Worm (Caenorhabditis elegans) whole organism, L4 larva: ENCODE results near the gene F59C12.4.

Experiments used
- F37D6.2 ChIP-seq: sonication (generic microtip); optimal IDR thresholded peaks from 2 replicates; lab custom pipeline; 2016; ENCODE audit warnings: mild to moderate bottlenecking, missing genetic modification characterization, missing compliant biosample characterization
- F44E2.7 ChIP-seq: fragments of 200-800 bp; sonication (Bioruptor generic); IDR thresholded peaks from 2 replicates; pipeline ENCODE4 v2.1.2; 2022; ENCODE audit warnings: missing genetic modification characterization, missing compliant biosample characterization
- F49E8.2 ChIP-seq: sonication (generic microtip); optimal IDR thresholded peaks from 2 replicates; lab custom pipeline; 2016; ENCODE audit warnings: missing compliant biosample characterization, mild to moderate bottlenecking, missing genetic modification characterization, borderline replicate concordance
- R02D3.7 ChIP-seq: fragments of 150-350 bp; sonication (generic microtip); optimal IDR thresholded peaks from 3 replicates; lab custom pipeline; 2014; ENCODE audit warnings: missing biosample characterization, missing genetic modification characterization
- Y48G9A.11 ChIP-seq: fragments of 200-800 bp; sonication (Bioruptor generic); IDR thresholded peaks from 2 replicates; pipeline ENCODE4 v1.3.6; 2022; ENCODE audit warnings: missing genetic modification reagents, missing genetic modification characterization, missing compliant biosample characterization
- Y75B8A.6 ChIP-seq: fragments of 200-800 bp; sonication (Bioruptor generic); IDR thresholded peaks from 2 replicates; pipeline ENCODE4 v1.3.6; 2022; ENCODE audit warnings: missing genetic modification reagents, missing genetic modification characterization, missing compliant biosample characterization
- aha-1 ChIP-seq: fragments of 150-350 bp; peaks from one replicate; lab custom pipeline; 2014; ENCODE audit warnings: missing biosample characterization, missing genetic modification characterization
- arid-1 ChIP-seq: fragments of 200-800 bp; sonication (Bioruptor generic); conservative IDR thresholded peaks from 2 replicates; pipeline ENCODE4 v1.3.6; 2022; ENCODE audit warnings: missing genetic modification reagents, missing genetic modification characterization, missing compliant biosample characterization
- ceh-28 ChIP-seq: fragments of 150-350 bp; optimal IDR thresholded peaks from 2 replicates; lab custom pipeline; 2014; ENCODE audit warnings: missing biosample characterization, missing genetic modification reagents, missing genetic modification characterization
- ceh-32 ChIP-seq: sonication (generic microtip); optimal IDR thresholded peaks from 2 replicates; lab custom pipeline; 2016; ENCODE audit warnings: mild to moderate bottlenecking, missing genetic modification characterization, missing compliant biosample characterization; ENCODE audit not compliant: poor library complexity
- ceh-82 ChIP-seq: sonication (generic microtip); optimal IDR thresholded peaks from 2 replicates; lab custom pipeline; 2017; ENCODE audit warnings: missing biosample characterization, missing genetic modification characterization
- daf-16 ChIP-seq, 3 experiments: sonication (generic microtip); optimal IDR thresholded peaks; 2 replicates each; lab custom pipeline; 2016 to 2017; ENCODE audit warnings: missing genetic modification characterization in 3 of 3, missing genetic modification reagents in 3 of 3, mild to moderate bottlenecking in 2 of 3, missing compliant biosample characterization in 2 of 3, missing biosample characterization in 1 of 3, moderate library complexity in 1 of 3
- dmd-6 ChIP-seq: fragments of 200-800 bp; sonication (Bioruptor generic); IDR thresholded peaks from 2 replicates; pipeline ENCODE4 v1.3.6; 2022; ENCODE audit warnings: missing genetic modification reagents, missing genetic modification characterization, missing compliant biosample characterization
- dmd-9 ChIP-seq: fragments of 200-800 bp; sonication (Bioruptor generic); IDR thresholded peaks from 2 replicates; pipeline ENCODE4 v1.3.6; 2022; ENCODE audit warnings: missing genetic modification reagents, missing genetic modification characterization, missing compliant biosample characterization
- dve-1 ChIP-seq: sonication (generic microtip); optimal IDR thresholded peaks from 2 replicates; lab custom pipeline; 2017; ENCODE audit warnings: antibody characterized with exemption, mild to moderate bottlenecking, missing genetic modification characterization, missing compliant biosample characterization; ENCODE audit not compliant: insufficient read depth
- egl-27 ChIP-seq: sonication (generic microtip); optimal IDR thresholded peaks from 3 replicates; lab custom pipeline; 2017; ENCODE audit warnings: missing biosample characterization, missing genetic modification reagents, missing genetic modification characterization
- egl-43 ChIP-seq: fragments of 200-800 bp; sonication (Bioruptor generic); IDR thresholded peaks from 2 replicates; pipeline ENCODE4 v1.3.6; 2022; ENCODE audit warnings: missing genetic modification reagents, missing genetic modification characterization, missing compliant biosample characterization
- fos-1 ChIP-seq: fragments of 150-350 bp; optimal IDR thresholded peaks from 2 replicates; lab custom pipeline; 2014; ENCODE audit warnings: missing biosample characterization, missing genetic modification characterization
- hlh-30 ChIP-seq: sonication (generic microtip); optimal IDR thresholded peaks from 2 replicates; lab custom pipeline; 2017; ENCODE audit warnings: antibody characterized with exemption, mild to moderate bottlenecking, missing genetic modification characterization, missing compliant biosample characterization; ENCODE audit not compliant: insufficient read depth
- hmg-1.1 ChIP-seq: fragments of 200-800 bp; sonication (Bioruptor generic); IDR thresholded peaks from 2 replicates; pipeline ENCODE4 v1.3.6; 2022; ENCODE audit warnings: missing genetic modification reagents, missing genetic modification characterization, missing compliant biosample characterization
- lin-13 ChIP-seq: fragments of 150-350 bp; optimal IDR thresholded peaks from 2 replicates; lab custom pipeline; 2014; ENCODE audit warnings: missing biosample characterization, missing genetic modification reagents, missing genetic modification characterization
- lin-15B ChIP-seq: fragments of 150-350 bp; sonication (generic microtip); optimal IDR thresholded peaks from 3 replicates; lab custom pipeline; 2014; ENCODE audit warnings: missing biosample characterization, missing genetic modification characterization
- lir-3 ChIP-seq: sonication (generic microtip); optimal IDR thresholded peaks from 2 replicates; lab custom pipeline; 2016; ENCODE audit warnings: mild to moderate bottlenecking, missing genetic modification characterization, missing compliant biosample characterization
- madf-5 ChIP-seq, 2 experiments: fragments of 200-800 bp; sonication (Bioruptor generic); IDR thresholded peaks; 2 replicates each; pipeline ENCODE4 v1.3.6; 2022; ENCODE audit warnings: missing compliant biosample characterization in 2 of 2, missing genetic modification characterization in 2 of 2
- mxl-3 ChIP-seq: fragments of 200-800 bp; sonication (Bioruptor generic); optimal IDR thresholded peaks from 2 replicates; lab custom pipeline; 2018; ENCODE audit warnings: mild to moderate bottlenecking, missing genetic modification characterization, missing compliant biosample characterization
- nhr-11 ChIP-seq: fragments of 150-350 bp; optimal IDR thresholded peaks from 2 replicates; lab custom pipeline; 2014; ENCODE audit warnings: missing biosample characterization, missing genetic modification characterization
- nhr-237 ChIP-seq: sonication (generic microtip); optimal IDR thresholded peaks from 2 replicates; lab custom pipeline; 2017; ENCODE audit warnings: missing biosample characterization, missing genetic modification characterization
- nhr-25 ChIP-seq: sonication (generic microtip); optimal IDR thresholded peaks from 2 replicates; lab custom pipeline; 2017; ENCODE audit warnings: missing genetic modification characterization, mild to moderate bottlenecking, missing compliant biosample characterization, antibody characterized with exemption, moderate library complexity, borderline replicate concordance; ENCODE audit not compliant: insufficient read depth
- nhr-28 ChIP-seq: fragments of 150-350 bp; optimal IDR thresholded peaks from 2 replicates; lab custom pipeline; 2014; ENCODE audit warnings: missing biosample characterization, missing genetic modification characterization
- nhr-41 ChIP-seq: fragments of 200-800 bp; sonication (Bioruptor generic); IDR thresholded peaks from 2 replicates; pipeline ENCODE4 v1.3.6; 2022; ENCODE audit warnings: missing genetic modification reagents, missing genetic modification characterization, missing compliant biosample characterization
- nhr-42 ChIP-seq: fragments of 200-800 bp; sonication (Bioruptor generic); IDR thresholded peaks from 2 replicates; pipeline ENCODE4 v1.3.6; 2022; ENCODE audit warnings: missing genetic modification characterization, missing compliant biosample characterization
- nhr-76 ChIP-seq: fragments of 150-350 bp; optimal IDR thresholded peaks from 2 replicates; lab custom pipeline; 2014; ENCODE audit warnings: missing biosample characterization, missing genetic modification characterization
- pha-4 ChIP-seq, 2 experiments: fragments of 150-350 bp in 1 of 2; fragments of 200-800 bp in 1 of 2; sonication (Bioruptor generic) in 1 of 2; IDR thresholded peaks in 1 of 2; optimal IDR thresholded peaks in 1 of 2; 2 replicates each; pipeline versions ENCODE4 v1.3.6 to Lab custom; 2014 to 2022; ENCODE audit warnings: missing genetic modification characterization in 2 of 2, missing genetic modification reagents in 2 of 2, missing biosample characterization in 1 of 2, missing compliant biosample characterization in 1 of 2
- php-3 ChIP-seq: fragments of 200-800 bp; sonication (Bioruptor generic); IDR thresholded peaks from 2 replicates; pipeline ENCODE4 v1.3.6; 2022; ENCODE audit warnings: missing genetic modification reagents, missing genetic modification characterization, missing compliant biosample characterization
- pqm-1 ChIP-seq: sonication (generic microtip); optimal IDR thresholded peaks from 2 replicates; lab custom pipeline; 2017; ENCODE audit warnings: missing biosample characterization, missing genetic modification characterization
- set-16 ChIP-seq: fragments of 200-800 bp; sonication (Bioruptor generic); IDR thresholded peaks from 2 replicates; pipeline ENCODE4 v1.3.6; 2022; ENCODE audit warnings: missing genetic modification reagents, missing genetic modification characterization, missing compliant biosample characterization
- skn-1 ChIP-seq: fragments of 150-350 bp; optimal IDR thresholded peaks from 2 replicates; lab custom pipeline; 2014; ENCODE audit warnings: missing biosample characterization, missing genetic modification characterization
- snpc-4 ChIP-seq: fragments of 150-350 bp; optimal IDR thresholded peaks from 2 replicates; lab custom pipeline; 2014; ENCODE audit warnings: missing biosample characterization, missing genetic modification characterization
- spr-1 ChIP-seq: sonication (generic microtip); optimal IDR thresholded peaks from 2 replicates; lab custom pipeline; 2016; ENCODE audit warnings: mild to moderate bottlenecking, missing genetic modification characterization, missing compliant biosample characterization
- unc-130 ChIP-seq: sonication (generic microtip); optimal IDR thresholded peaks from 2 replicates; lab custom pipeline; 2016; ENCODE audit warnings: missing genetic modification reagents, missing genetic modification characterization, missing compliant biosample characterization
- zag-1 ChIP-seq: fragments of 150-350 bp; optimal IDR thresholded peaks from 2 replicates; lab custom pipeline; 2014; ENCODE audit warnings: missing biosample characterization, missing genetic modification characterization
- zfp-2 ChIP-seq: sonication (generic microtip); optimal IDR thresholded peaks from 2 replicates; lab custom pipeline; 2016; ENCODE audit warnings: mild to moderate bottlenecking, missing genetic modification characterization, missing compliant biosample characterization
- zip-11 ChIP-seq: fragments of 200-800 bp; sonication (Bioruptor generic); IDR thresholded peaks from 2 replicates; pipeline ENCODE4 v1.3.6; 2022; ENCODE audit warnings: missing genetic modification characterization, missing compliant biosample characterization
- zip-2 ChIP-seq: fragments of 150-350 bp; optimal IDR thresholded peaks from 2 replicates; lab custom pipeline; 2014; ENCODE audit warnings: missing biosample characterization, missing genetic modification characterization
- ztf-11 ChIP-seq: fragments of 150-350 bp; optimal IDR thresholded peaks from 2 replicates; lab custom pipeline; 2014; ENCODE audit warnings: missing biosample characterization, missing genetic modification characterization
- ztf-7 ChIP-seq: fragments of 150-350 bp; optimal IDR thresholded peaks from 2 replicates; lab custom pipeline; 2014; ENCODE audit warnings: missing biosample characterization, missing genetic modification characterization

The F59C12.4 gene

DNA sequence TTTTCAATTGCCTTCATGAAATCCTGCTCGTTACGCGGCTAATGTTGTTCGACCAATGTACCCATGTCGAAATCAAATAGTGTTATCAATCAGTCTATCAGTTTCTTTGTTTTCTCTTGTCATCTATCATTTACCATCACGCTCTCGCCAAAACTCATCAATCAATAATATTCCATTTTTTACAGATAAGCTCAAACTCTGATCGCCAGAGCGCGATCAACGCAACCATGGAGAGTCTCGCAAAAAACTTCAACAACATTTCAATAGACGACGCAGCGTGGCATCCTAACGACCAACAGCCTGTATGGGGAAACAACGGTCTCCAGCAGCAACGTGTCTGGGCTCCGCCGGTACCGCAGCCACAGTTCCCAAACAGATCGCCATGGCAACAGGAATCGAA, 10.8 kb upstream of the F59C12.4 start, which contains the start of gene ain-1:
ain-1 (plus strand) TSS at position 186 of the 400 bp plus-strand sequence.
- TF ChIP-seq nhr-41 (GFP tag; lab: Robert Waterston, UW) (no peak), nhr-237 (tag; lab: Kevin White, UChicago) (no peak), F44E2.7 (GFP tag; lab: Robert Waterston, UW) (no peak), skn-1 (tag; lab: Kevin White, UChicago) (no peak), nhr-28 (tag; lab: Kevin White, UChicago) (peak; percentile 17), php-3 (GFP tag; lab: Robert Waterston, UW) (peak; percentile 51; the same call in 1 of the 2 replicates), ceh-28 (tag; lab: Kevin White, UChicago) (no peak), daf-16 (GFP tag; optimal IDR thresholded peaks at IDR 0.05; lab: Kevin White, UChicago) (no peak), daf-16 (tag; optimal IDR thresholded peaks at IDR 0.05; lab: Kevin White, UChicago) (peak; percentile 27), dmd-9 (GFP tag; lab: Robert Waterston, UW) (0 out of 2 replicates have a peak, but pooled peaks have one; percentile 30), dve-1 (peak; percentile 21), dmd-6 (GFP tag; lab: Robert Waterston, UW) (peak; percentile 24; the same call in 1 of the 2 replicates)

DNA sequence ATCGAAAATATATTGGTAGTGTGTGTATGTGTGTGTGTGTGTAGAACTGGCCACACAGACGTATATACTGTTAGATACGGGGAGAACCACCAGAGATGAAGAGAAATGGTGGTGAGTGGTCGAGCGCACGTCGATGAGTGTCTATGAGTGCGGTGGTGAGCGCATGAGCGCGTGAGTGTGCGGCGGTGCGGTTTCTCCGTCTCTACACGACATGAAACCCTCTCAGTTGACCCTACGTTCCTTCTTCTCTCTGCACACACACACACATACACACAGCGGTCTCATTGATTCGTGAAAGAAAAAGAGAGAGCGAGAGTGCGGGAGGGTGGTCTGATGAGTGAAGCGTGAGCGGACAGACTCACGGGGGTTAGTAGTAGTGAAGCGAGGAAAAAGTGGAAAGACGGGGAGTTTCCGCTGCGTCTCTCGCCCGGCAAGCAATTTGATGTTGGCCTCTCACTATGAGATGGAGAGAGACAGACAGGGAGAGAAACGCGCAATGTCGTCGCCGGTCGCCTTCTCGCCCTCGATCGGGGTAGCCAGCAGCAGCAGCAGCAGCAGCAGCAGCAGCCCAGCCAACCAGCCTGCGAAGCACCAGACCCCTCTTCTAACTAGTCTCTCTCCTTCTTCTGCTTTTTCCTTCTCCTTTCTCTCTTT, 10.0 kb upstream of the F59C12.4 start:
- TF ChIP-seq Y75B8A.6 (GFP tag; lab: Robert Waterston, UW), result 0 out of 2 replicates have a peak, but pooled peaks have one; percentile 19
- TF ChIP-seq spr-1 (tag; lab: Kevin White, UChicago), result peak; percentile 94
- TF ChIP-seq aha-1 (tag; lab: Kevin White, UChicago), result peak; percentile 100
- TF ChIP-seq nhr-42 (GFP tag; lab: Robert Waterston, UW), result peak; percentile 79
- peak; percentile 31 for TF ChIP-seq ztf-11 (tag; lab: Kevin White, UChicago)
- peak; percentile 92 for TF ChIP-seq mxl-3 (GFP tag; lab: Kevin White, UChicago)
- no peak for TF ChIP-seq F44E2.7 (GFP tag; lab: Robert Waterston, UW)
- TF ChIP-seq F49E8.2 (tag; lab: Kevin White, UChicago), result no peak
- peak; percentile 82 for TF ChIP-seq egl-27
- TF ChIP-seq zip-2 (tag; lab: Kevin White, UChicago), result peak; percentile 46
- peak; percentile 98 for TF ChIP-seq hlh-30 (tag; lab: Kevin White, UChicago)
- peak; percentile 85 for TF ChIP-seq ceh-28 (tag; lab: Kevin White, UChicago)
- TF ChIP-seq zip-11 (GFP tag; lab: Robert Waterston, UW), result 0 out of 2 replicates have a peak, but pooled peaks have one; percentile 58
- TF ChIP-seq ceh-82 (tag; lab: Kevin White, UChicago), result no peak
- TF ChIP-seq hmg-1.1 (GFP tag; lab: Robert Waterston, UW), result peak; percentile 95
- TF ChIP-seq madf-5 (GFP tag; IDR thresholded peaks at IDR 0.05; lab: Robert Waterston, UW), result 0 out of 4 replicates have a peak, but pooled peaks of 1 of the 2 experiments have one; percentile 29
- peak; percentile 95 for TF ChIP-seq nhr-11 (tag; lab: Kevin White, UChicago)
- peak; percentile 81 for TF ChIP-seq arid-1 (GFP tag; lab: Robert Waterston, UW)
- peak; percentile 74 for TF ChIP-seq dmd-9 (GFP tag; lab: Robert Waterston, UW)
- TF ChIP-seq nhr-41 (GFP tag; lab: Robert Waterston, UW), result peak; percentile 66; the same call in 1 of the 2 replicates
- peak; percentile 36 for TF ChIP-seq pqm-1 (tag; lab: Kevin White, UChicago)
- TF ChIP-seq ceh-32 (tag; lab: Kevin White, UChicago), result peak; percentile 67
- peak; percentile 67 for TF ChIP-seq nhr-76 (tag; lab: Kevin White, UChicago)
- TF ChIP-seq lin-15B (tag; lab: Kevin White, UChicago), result no peak
- peak; percentile 58 for TF ChIP-seq zfp-2 (tag; lab: Kevin White, UChicago)
- no peak for TF ChIP-seq unc-130 (GFP tag; lab: Kevin White, UChicago)
- TF ChIP-seq lir-3 (tag; lab: Kevin White, UChicago), result peak; percentile 51
- TF ChIP-seq R02D3.7 (tag; lab: Kevin White, UChicago), result no peak
- no peak for TF ChIP-seq fos-1 (tag; lab: Kevin White, UChicago)
- TF ChIP-seq ztf-7 (tag; lab: Kevin White, UChicago), result peak; percentile 86
- peak; percentile 20 for TF ChIP-seq snpc-4 (tag; lab: Kevin White, UChicago)
- peak; percentile 76 for TF ChIP-seq pha-4 (GFP tag; IDR thresholded peaks at IDR 0.05; lab: Robert Waterston, UW)
- peak; percentile 28 for TF ChIP-seq pha-4 (tag; optimal IDR thresholded peaks at IDR 0.05; lab: Kevin White, UChicago)
- TF ChIP-seq set-16 (GFP tag; lab: Robert Waterston, UW), result peak; percentile 100
- peak; percentile 86 for TF ChIP-seq F37D6.2 (tag; lab: Kevin White, UChicago)
- TF ChIP-seq nhr-25, result peak; percentile 96
- peak; percentile 72; the same call in 1 of the 2 replicates for TF ChIP-seq egl-43 (GFP tag; lab: Robert Waterston, UW)
- TF ChIP-seq lin-13 (GFP tag; lab: Kevin White, UChicago), result peak; percentile 88
- TF ChIP-seq Y48G9A.11 (GFP tag; lab: Robert Waterston, UW), result no peak
- peak; percentile 57 for TF ChIP-seq zag-1 (tag; lab: Kevin White, UChicago)
